Worm (Caenorhabditis elegans): Measurements from ENCODE around the gene C31G12.1.

- no peak for TF ChIP-seq lin-13 (GFP tag; optimal IDR thresholded peaks at IDR 0.05)
- TF ChIP-seq alr-1 (tag; optimal IDR thresholded peaks at IDR 0.05): no peak
- no peak for TF ChIP-seq fos-1 (tag; optimal IDR thresholded peaks at IDR 0.05)
- TF ChIP-seq ztf-4 (tag; optimal IDR thresholded peaks at IDR 0.05): no peak
- TF ChIP-seq C34F6.9 (tag; optimal IDR thresholded peaks at IDR 0.05): no peak
- no peak for TF ChIP-seq lsy-2 (tag; optimal IDR thresholded peaks at IDR 0.05)
- TF ChIP-seq aly-2 (tag; optimal IDR thresholded peaks at IDR 0.05): no peak
These were observed 5.1 kb downstream of the C31G12.1 start, which contains the start of gene C31G12.3 for ce11 chrV:18184910-18185309.
